Worm (Caenorhabditis elegans) whole organism, L3 larva: Measurements from ENCODE around the gene C18B2.2.

Source experiments
- elt-3 ChIP-seq, 3 experiments: fragments of 150-350 bp in 1 of 3; sonication (generic microtip) in 2 of 3; optimal IDR thresholded peaks; 2 replicates in 2 of 3; 4 replicates in 1 of 3; lab custom pipeline; 2014 to 2017; ENCODE audit warnings: missing biosample characterization in 3 of 3, missing genetic modification characterization in 3 of 3
- lin-39 ChIP-seq: fragments of 150-350 bp; optimal IDR thresholded peaks from 2 replicates; lab custom pipeline; 2018; ENCODE audit warnings: missing biosample characterization, missing genetic modification reagents, missing genetic modification characterization

DNA sequence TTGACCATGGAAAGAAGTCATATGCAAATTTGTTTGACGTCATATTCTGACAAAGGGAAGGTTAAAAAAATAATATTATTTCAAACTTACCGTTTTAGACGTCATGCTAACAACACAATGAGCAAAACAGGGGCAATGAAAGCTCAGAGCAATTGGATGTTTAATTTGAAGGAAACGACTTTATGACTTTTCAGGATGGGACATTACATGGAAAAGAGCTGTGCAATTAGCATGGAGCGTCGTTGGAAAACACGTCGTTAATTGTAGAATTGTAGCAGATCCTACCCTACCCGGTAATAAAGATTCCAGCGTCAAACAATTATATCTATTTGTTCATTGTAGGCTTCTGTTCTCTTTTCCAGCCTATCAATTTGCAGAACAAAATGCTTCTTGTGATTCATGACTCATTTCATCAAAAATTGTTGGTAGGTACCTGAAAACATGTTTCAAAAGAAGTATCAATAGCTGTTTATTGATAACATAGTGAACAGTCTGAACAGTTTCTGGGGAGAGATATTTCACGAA, 50.4 kb downstream of the C18B2.2 start, which contains the start of gene ceh-63:
- TF ChIP-seq lin-39 (tag; lab: Kevin White, UChicago), result no peak
- TF ChIP-seq elt-3 (tag; optimal IDR thresholded peaks at IDR 0.05; lab: Kevin White, UChicago), result no peak
